Worm (Caenorhabditis elegans): ENCODE measurements around the gene hrg-4.

Gene hrg-4

DNA sequence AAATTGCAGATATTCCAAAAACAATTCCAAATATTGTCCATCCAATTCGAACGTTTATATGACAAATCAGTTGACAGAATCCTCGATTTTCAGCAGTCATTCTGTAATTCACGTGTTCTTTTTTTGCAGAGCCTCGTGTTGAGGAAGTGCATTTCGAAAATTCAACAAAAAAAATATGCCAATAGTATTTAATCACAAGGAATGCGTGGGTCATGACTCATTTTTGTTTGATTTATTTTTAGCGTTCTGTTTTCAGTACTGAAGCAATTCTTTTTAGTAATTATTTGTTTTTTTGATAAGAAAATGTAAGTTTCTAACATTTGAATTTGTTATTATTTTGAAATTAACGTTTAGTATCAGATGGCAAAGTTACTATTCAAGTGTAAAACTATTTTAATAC is at the start of gene hrg-4:
TSS of gene hrg-4 (minus strand) at position 101 of the 400 bp plus-strand sequence.
- TF ChIP-seq unc-39 (tag; optimal IDR thresholded peaks at IDR 0.05), result no peak
- no peak for TF ChIP-seq eor-1 (tag; optimal IDR thresholded peaks at IDR 0.05)
- TF ChIP-seq ceh-28 (tag; optimal IDR thresholded peaks at IDR 0.05), result no peak
- no peak for TF ChIP-seq ceh-9 (tag; optimal IDR thresholded peaks at IDR 0.05)
- TF ChIP-seq ama-1 (optimal IDR thresholded peaks at IDR 0.05), result no peak
- TF ChIP-seq ceh-82 (tag; optimal IDR thresholded peaks at IDR 0.05), result no peak
- no peak for TF ChIP-seq fos-1 (tag; optimal IDR thresholded peaks at IDR 0.05)
- TF ChIP-seq lsy-12 (tag; optimal IDR thresholded peaks at IDR 0.05), result no peak
- no peak for TF ChIP-seq nhr-23 (tag; optimal IDR thresholded peaks at IDR 0.05)
- no peak for TF ChIP-seq nhr-77 (tag; optimal IDR thresholded peaks at IDR 0.05)
- no peak for TF ChIP-seq ztf-4 (tag; optimal IDR thresholded peaks at IDR 0.05)
- no peak for TF ChIP-seq nhr-67 (tag; optimal IDR thresholded peaks at IDR 0.05)
- no peak for TF ChIP-seq nhr-11 (tag; optimal IDR thresholded peaks at IDR 0.05)
- TF ChIP-seq nhr-237 (tag; optimal IDR thresholded peaks at IDR 0.05), result no peak
- no peak for TF ChIP-seq unc-62 (GFP tag; optimal IDR thresholded peaks at IDR 0.05)
- TF ChIP-seq snpc-4 (tag; optimal IDR thresholded peaks at IDR 0.05), result no peak
- no peak for TF ChIP-seq jun-1 (tag; optimal IDR thresholded peaks at IDR 0.05)
- TF ChIP-seq aly-2 (tag; optimal IDR thresholded peaks at IDR 0.05), result no peak

ce11 chrIV:11078482-11078881 is 47.7 kb upstream of the hrg-4 start, which contains the start of gene Y5F2A.4:
Gene Y5F2A.4, minus strand, starts transcription at chrIV:11078582.
- TF ChIP-seq elt-2 (tag; optimal IDR thresholded peaks at IDR 0.05) (no peak), fkh-10 (GFP tag; optimal IDR thresholded peaks at IDR 0.05) (no peak), elt-1 (tag; optimal IDR thresholded peaks at IDR 0.05) (no peak), ceh-9 (tag; optimal IDR thresholded peaks at IDR 0.05) (no peak), skn-1 (tag; optimal IDR thresholded peaks at IDR 0.05) (no peak), ceh-16 (tag; optimal IDR thresholded peaks at IDR 0.05) (no peak), pha-4 (tag; optimal IDR thresholded peaks at IDR 0.05) (no peak), nhr-28 (tag; optimal IDR thresholded peaks at IDR 0.05) (no peak), elt-3 (tag; optimal IDR thresholded peaks at IDR 0.05) (no peak), pqm-1 (tag; optimal IDR thresholded peaks at IDR 0.05) (no peak), tbx-2 (tag; optimal IDR thresholded peaks at IDR 0.05) (no peak), unc-39 (tag; optimal IDR thresholded peaks at IDR 0.05) (no peak), nhr-67 (tag; optimal IDR thresholded peaks at IDR 0.05) (no peak), nhr-11 (tag; optimal IDR thresholded peaks at IDR 0.05) (no peak), nhr-77 (tag; optimal IDR thresholded peaks at IDR 0.05) (no peak), nhr-25 (tag; optimal IDR thresholded peaks at IDR 0.05) (no peak), egl-5 (tag; optimal IDR thresholded peaks at IDR 0.05) (no peak), nhr-23 (tag; optimal IDR thresholded peaks at IDR 0.05) (no peak), R02D3.7 (tag; optimal IDR thresholded peaks at IDR 0.05) (no peak)

- TF ChIP-seq nhr-237 (tag; optimal IDR thresholded peaks at IDR 0.05), result peak; percentile 91
- TF ChIP-seq nhr-43 (tag; optimal IDR thresholded peaks at IDR 0.05; ENCODE audit: poor library complexity, severe bottlenecking), result peak; percentile 49
Observed at ce11 chrIV:11070895-11071294, 40.1 kb upstream of the hrg-4 start.

DNA sequence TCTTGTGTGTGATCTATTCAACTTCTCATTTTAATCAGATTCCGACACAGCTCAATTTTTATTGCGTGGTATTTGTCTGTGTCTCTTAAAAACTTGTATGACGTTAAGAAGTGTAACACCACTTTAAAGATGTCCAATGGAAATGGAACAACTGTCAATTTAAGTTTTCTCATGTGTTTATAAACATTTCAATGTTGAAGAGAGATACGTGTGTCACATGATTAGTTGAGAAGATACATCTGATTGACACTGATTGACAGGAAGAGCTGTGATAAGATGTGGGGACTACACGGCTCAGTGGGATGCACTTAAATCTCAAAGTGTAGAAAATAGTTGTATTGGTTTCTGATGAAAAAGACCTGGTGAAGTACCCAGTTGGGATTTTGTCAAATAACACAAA is 37.5 kb upstream of the hrg-4 start:
- TF ChIP-seq pqm-1 (tag; optimal IDR thresholded peaks at IDR 0.05), result no peak
- TF ChIP-seq mdl-1 (tag; optimal IDR thresholded peaks at IDR 0.05), result no peak
- peak; percentile 40 for TF ChIP-seq egl-5 (tag; optimal IDR thresholded peaks at IDR 0.05)
- TF ChIP-seq elt-2 (tag; optimal IDR thresholded peaks at IDR 0.05), result no peak
- peak; percentile 68 for TF ChIP-seq nhr-11 (tag; optimal IDR thresholded peaks at IDR 0.05)
- TF ChIP-seq nfya-1 (tag; optimal IDR thresholded peaks at IDR 0.05; ENCODE audit: insufficient read depth), result peak; percentile 47
- TF ChIP-seq fkh-10 (GFP tag; optimal IDR thresholded peaks at IDR 0.05), result no peak
- no peak for TF ChIP-seq mml-1 (tag; optimal IDR thresholded peaks at IDR 0.05)
- no peak for TF ChIP-seq ztf-11 (tag; optimal IDR thresholded peaks at IDR 0.05)
- peak; percentile 83 for TF ChIP-seq unc-62 (GFP tag; optimal IDR thresholded peaks at IDR 0.05)

DNA sequence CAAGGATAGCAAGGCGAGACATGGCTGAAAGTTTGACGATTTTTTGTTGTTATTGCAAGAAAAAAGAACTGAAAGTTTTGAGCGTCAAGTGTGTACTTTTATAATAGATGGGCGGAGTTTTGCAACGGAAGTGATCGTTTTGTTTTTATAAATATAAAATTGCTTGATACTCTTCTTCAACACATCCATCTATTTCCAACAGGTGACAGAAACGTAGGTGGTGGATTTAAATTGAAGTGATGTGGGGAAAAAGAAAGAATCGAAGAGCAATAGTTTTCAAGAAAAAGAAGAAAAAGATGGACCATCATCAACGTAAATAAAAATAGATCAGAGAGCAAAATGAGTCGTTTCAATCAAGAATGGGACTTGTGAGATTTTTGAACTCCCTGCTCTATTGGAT is 36.2 kb upstream of the hrg-4 start, which contains the start of gene ttr-17:
TSS of gene ttr-17 (minus strand) at position 24 of the 400 bp plus-strand sequence.
- TF ChIP-seq nhr-76 (tag; optimal IDR thresholded peaks at IDR 0.05) (no peak), nfya-1 (tag; optimal IDR thresholded peaks at IDR 0.05; ENCODE audit: insufficient read depth) (peak; percentile 4)

Data from whole organism, L3 larva.